Worm (Caenorhabditis elegans) whole organism, early embryonic: ENCODE data around the gene tofu-1.

Experiments used
- B0310.2 ChIP-seq: sonication (generic microtip); optimal IDR thresholded peaks from 2 replicates; lab custom pipeline; 2016; ENCODE audit warnings: mild to moderate bottlenecking, missing genetic modification characterization, missing compliant biosample characterization
- F13C5.2 ChIP-seq: sonication (generic microtip); optimal IDR thresholded peaks from 2 replicates; lab custom pipeline; 2017; ENCODE audit warnings: mild to moderate bottlenecking, missing genetic modification characterization, inconsistent platforms, missing compliant biosample characterization

DNA sequence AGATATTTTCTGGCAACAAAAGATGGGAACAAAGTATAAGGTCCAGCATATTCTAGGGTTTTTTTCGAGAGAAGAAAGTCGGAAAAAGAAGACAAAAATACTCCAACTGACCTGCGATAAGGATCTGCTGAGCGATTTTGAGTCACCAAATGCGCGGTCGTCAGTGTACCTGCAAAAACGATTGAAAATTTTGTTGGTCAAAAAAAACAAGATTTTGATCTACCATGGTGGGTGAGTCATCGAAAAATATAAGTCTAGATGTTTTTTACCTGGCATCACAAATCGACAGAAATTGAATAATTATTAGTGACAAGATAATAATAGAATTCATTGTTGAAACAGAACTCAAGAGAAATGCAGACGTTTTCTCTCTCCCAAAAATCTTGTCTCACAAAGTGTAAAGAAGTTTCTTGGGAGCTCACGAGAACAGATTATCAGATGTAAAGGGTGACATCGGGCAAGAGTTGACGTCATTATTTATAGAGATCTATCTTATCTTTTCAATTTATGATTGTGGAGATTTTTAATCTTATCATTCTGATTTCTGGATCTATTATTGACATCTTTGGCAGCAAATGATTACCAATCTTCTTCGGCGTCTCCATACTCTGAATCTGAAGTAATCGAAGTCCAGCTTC lies 4.4 kb downstream of the tofu-1 start:
- TF ChIP-seq F13C5.2 = no peak
- TF ChIP-seq B0310.2 (tag; lab: Kevin White, UChicago) = no peak
